Fruit fly (Drosophila melanogaster) whole organism, adult: ENCODE measurements around the gene CG43057.
A peak's percentile ranks its signal among the peaks of the same experiment; 100 is the strongest.

Source experiments
- CG11617 ChIP-seq: fragments of 200-800 bp; sonication (Bioruptor generic); optimal IDR thresholded peaks from 2 replicates; lab custom pipeline; 2017; ENCODE audit warnings: mild to moderate bottlenecking, missing biosample characterization, missing genetic modification reagents, missing genetic modification characterization
- CG12768 ChIP-seq: fragments of 200-800 bp; sonication (Bioruptor generic); optimal IDR thresholded peaks from 2 replicates; lab custom pipeline; 2017; ENCODE audit warnings: missing biosample characterization, missing genetic modification characterization, mild to moderate bottlenecking, moderate library complexity, missing genetic modification reagents
- CG14711 ChIP-seq: fragments of 200-800 bp; sonication (Bioruptor generic); optimal IDR thresholded peaks from 2 replicates; lab custom pipeline; 2018; ENCODE audit warnings: missing biosample characterization, mild to moderate bottlenecking, missing genetic modification characterization, moderate library complexity
- CG1620 ChIP-seq: fragments of 200-800 bp; sonication (Bioruptor generic); optimal IDR thresholded peaks from 2 replicates; lab custom pipeline; 2016; ENCODE audit warnings: missing biosample characterization, missing genetic modification characterization
- CG33017 ChIP-seq: fragments of 200-800 bp; sonication (Bioruptor generic); optimal IDR thresholded peaks from 2 replicates; lab custom pipeline; 2018; ENCODE audit warnings: missing biosample characterization, mild to moderate bottlenecking, missing genetic modification characterization, moderate library complexity
- CG5204 ChIP-seq: fragments of 200-800 bp; sonication (Bioruptor generic); optimal IDR thresholded peaks from 2 replicates; lab custom pipeline; 2016; ENCODE audit warnings: missing biosample characterization, missing genetic modification characterization
- CG7045 ChIP-seq: fragments of 200-800 bp; sonication (Bioruptor generic); optimal IDR thresholded peaks from 2 replicates; lab custom pipeline; 2017; ENCODE audit warnings: missing biosample characterization, mild to moderate bottlenecking, missing genetic modification characterization
- CG7101 ChIP-seq: fragments of 200-800 bp; sonication (Bioruptor generic); optimal IDR thresholded peaks from 2 replicates; lab custom pipeline; 2018; ENCODE audit warnings: missing biosample characterization, mild to moderate bottlenecking, missing genetic modification characterization, moderate library complexity
- Clk ChIP-seq: fragments of 200-800 bp; sonication (Bioruptor generic); optimal IDR thresholded peaks from 2 replicates; lab custom pipeline; 2017; ENCODE audit warnings: missing biosample characterization, missing genetic modification characterization
- Crg-1 ChIP-seq: fragments of 200-800 bp; sonication (Bioruptor generic); optimal IDR thresholded peaks from 2 replicates; lab custom pipeline; 2016; ENCODE audit warnings: missing biosample characterization, missing genetic modification characterization
- Hr96 ChIP-seq: fragments of 200-800 bp; sonication (Bioruptor generic); optimal IDR thresholded peaks from 2 replicates; lab custom pipeline; 2016; ENCODE audit warnings: missing biosample characterization, missing genetic modification characterization
- Mnt ChIP-seq: fragments of 200-800 bp; sonication (Bioruptor generic); optimal IDR thresholded peaks from 2 replicates; lab custom pipeline; 2016; ENCODE audit warnings: missing biosample characterization, mild to moderate bottlenecking, missing genetic modification characterization
- bab1 ChIP-seq: fragments of 200-800 bp; sonication (Bioruptor generic); optimal IDR thresholded peaks from 3 replicates; lab custom pipeline; 2019; ENCODE audit warnings: missing biosample characterization, mild to moderate bottlenecking, missing genetic modification characterization, moderate library complexity
- cic ChIP-seq: fragments of 200-800 bp; sonication (Bioruptor generic); optimal IDR thresholded peaks from 2 replicates; lab custom pipeline; 2017; ENCODE audit warnings: missing biosample characterization, mild to moderate bottlenecking, missing genetic modification characterization, moderate library complexity
- cnc ChIP-seq, 2 experiments: fragments of >200 bp; optimal IDR thresholded peaks; 2 replicates each; lab custom pipeline; 2017
- kay ChIP-seq: fragments of 200-800 bp; sonication (Bioruptor generic); peaks from one replicate; lab custom pipeline; 2016; ENCODE audit warnings: missing biosample characterization, missing genetic modification characterization, borderline replicate concordance
- ovo ChIP-seq: fragments of 200-800 bp; sonication (Bioruptor generic); optimal IDR thresholded peaks from 2 replicates; lab custom pipeline; 2016; ENCODE audit warnings: missing biosample characterization, missing genetic modification characterization
- pad ChIP-seq: fragments of 200-800 bp; sonication (Bioruptor generic); optimal IDR thresholded peaks from 3 replicates; lab custom pipeline; 2017; ENCODE audit warnings: missing biosample characterization, missing genetic modification characterization, mild to moderate bottlenecking, moderate library complexity, missing genetic modification reagents
- tj ChIP-seq: fragments of 200-800 bp; sonication (Bioruptor generic); optimal IDR thresholded peaks from 3 replicates; lab custom pipeline; 2017; ENCODE audit warnings: missing biosample characterization, mild to moderate bottlenecking, missing genetic modification characterization, moderate library complexity
- toe ChIP-seq: fragments of 200-800 bp; sonication (Bioruptor generic); optimal IDR thresholded peaks from 2 replicates; lab custom pipeline; 2016; ENCODE audit warnings: missing biosample characterization, missing genetic modification characterization

Gene CG43057

dm6 chr2L:8217917-8218316 lies 25.9 kb downstream of the CG43057 start, which contains the start of gene CG8292:
Gene CG8292, minus strand, starts transcription at chr2L:8218017.
- TF ChIP-seq Hr96 = no peak
- TF ChIP-seq tj (GFP tag; lab: Kevin White, UChicago) = no peak
- TF ChIP-seq Mnt (GFP tag; lab: Kevin White, UChicago) = no peak
- TF ChIP-seq CG12768 = no peak
- TF ChIP-seq cnc (optimal IDR thresholded peaks at IDR 0.05; lab: Kevin White, UChicago) = no peak
- no peak for TF ChIP-seq CG33017
- no peak for TF ChIP-seq cic (GFP tag; lab: Kevin White, UChicago)
- TF ChIP-seq CG14711 (tag; lab: Kevin White, UChicago) = no peak
- no peak for TF ChIP-seq CG7045 (GFP tag; lab: Kevin White, UChicago)
- TF ChIP-seq ovo (GFP tag; lab: Kevin White, UChicago) = no peak
- no peak for TF ChIP-seq toe (GFP tag; lab: Kevin White, UChicago)
- TF ChIP-seq bab1 (GFP tag; lab: Kevin White, UChicago) = no peak
- no peak for TF ChIP-seq CG7101 (tag; lab: Kevin White, UChicago)
- no peak for TF ChIP-seq CG1620
- no peak for TF ChIP-seq pad (GFP tag; lab: Kevin White, UChicago)

DNA sequence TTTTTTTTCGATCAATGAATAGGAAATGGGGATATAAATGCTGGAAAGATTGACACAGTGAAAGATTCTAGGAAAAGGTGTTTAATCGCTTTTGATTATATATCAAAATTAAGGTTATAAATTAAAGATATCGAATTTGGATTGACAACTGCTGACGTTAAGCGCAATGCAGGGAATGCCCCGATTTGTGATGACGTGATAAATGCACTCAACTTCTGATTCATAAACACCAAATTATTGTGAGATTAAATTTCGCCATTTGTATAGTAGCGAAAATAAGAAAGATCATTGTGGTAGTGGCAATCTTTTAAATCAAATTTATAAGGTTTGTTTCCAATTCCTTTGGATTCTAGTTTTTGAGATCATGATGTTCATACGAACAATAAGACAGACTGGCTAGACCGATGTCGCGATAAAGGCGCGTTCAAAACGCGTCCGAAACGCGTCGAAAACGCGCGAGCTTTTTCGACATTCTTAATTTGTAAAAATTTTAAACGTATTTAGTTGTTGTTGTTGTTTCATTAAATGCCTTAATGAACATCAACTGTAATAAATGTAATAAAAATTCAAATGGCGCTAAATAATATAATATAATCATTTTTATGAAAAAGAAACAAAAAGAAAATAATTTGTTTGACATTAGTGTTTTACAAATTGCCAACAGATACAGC lies 28.4 kb downstream of the CG43057 start, which contains the start of gene CG8349:
Gene CG8349, plus strand, starts transcription at position 657 of the 671 bp plus-strand sequence.
- TF ChIP-seq ovo (GFP tag; lab: Kevin White, UChicago) (no peak), kay (GFP tag; lab: Kevin White, UChicago) (peak; percentile 81)

DNA sequence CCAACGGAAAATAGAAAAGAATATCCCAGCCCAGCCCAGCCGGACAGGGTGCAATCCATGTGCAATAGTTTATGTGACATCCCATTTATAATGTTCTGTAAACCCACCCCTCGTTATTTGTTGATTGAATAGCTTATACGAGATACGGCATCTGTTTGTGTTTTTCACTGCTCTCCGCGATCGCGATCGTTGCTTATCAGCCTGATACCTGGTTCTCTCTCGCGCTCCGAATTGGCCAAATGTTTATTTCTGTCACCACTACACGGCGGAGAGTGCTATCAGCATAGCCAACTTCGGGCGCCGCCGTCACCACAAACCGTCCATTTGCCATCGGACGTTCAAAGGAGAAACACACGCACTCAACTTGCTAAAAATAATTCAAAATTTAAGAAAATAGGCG lies 29.8 kb downstream of the CG43057 start, which contains the start of gene CG8353:
Gene CG8353, plus strand, starts transcription at position 59 of the 400 bp plus-strand sequence.
- TF ChIP-seq Mnt (GFP tag; lab: Kevin White, UChicago) (peak; percentile 58), CG14711 (tag; lab: Kevin White, UChicago) (no peak), Hr96 (no peak), CG7101 (tag; lab: Kevin White, UChicago) (no peak), CG33017 (peak; percentile 32), bab1 (GFP tag; lab: Kevin White, UChicago) (no peak), cic (GFP tag; lab: Kevin White, UChicago) (peak; percentile 90), kay (GFP tag; lab: Kevin White, UChicago) (no peak), tj (GFP tag; lab: Kevin White, UChicago) (no peak), CG1620 (no peak), CG5204 (GFP tag; lab: Kevin White, UChicago) (no peak), ovo (GFP tag; lab: Kevin White, UChicago) (no peak), Crg-1 (GFP tag; lab: Kevin White, UChicago) (no peak), CG12768 (peak; percentile 63), pad (GFP tag; lab: Kevin White, UChicago) (no peak), CG11617 (GFP tag; lab: Kevin White, UChicago) (peak; percentile 50), CG7045 (GFP tag; lab: Kevin White, UChicago) (peak; percentile 8), Clk (GFP tag; lab: Kevin White, UChicago) (no peak), toe (GFP tag; lab: Kevin White, UChicago) (no peak), cnc (optimal IDR thresholded peaks at IDR 0.05; lab: Kevin White, UChicago) (no peak)

dm6 chr2L:8212666-8213270 lies 31.0 kb downstream of the CG43057 start, which contains the start of the genes CG8372 and CG8360:
Gene CG8372, minus strand, starts transcription at chr2L:8212902.
Gene CG8360, plus strand, starts transcription at chr2L:8212959.
- TF ChIP-seq CG7045 (GFP tag; lab: Kevin White, UChicago) = peak; percentile 99
- peak; percentile 99 for TF ChIP-seq CG12768
- peak; percentile 99 for TF ChIP-seq CG5204 (GFP tag; lab: Kevin White, UChicago)
- TF ChIP-seq bab1 (GFP tag; lab: Kevin White, UChicago) = peak; percentile 98
- TF ChIP-seq CG33017 = peak; percentile 99
- peak; percentile 96 for TF ChIP-seq cic (GFP tag; lab: Kevin White, UChicago)
- peak; percentile 96 for TF ChIP-seq CG14711 (tag; lab: Kevin White, UChicago)
- peak; percentile 98 for TF ChIP-seq Mnt (GFP tag; lab: Kevin White, UChicago)
- peak; percentile 99 for TF ChIP-seq CG7101 (tag; lab: Kevin White, UChicago)
- peak; percentile 99 for TF ChIP-seq CG1620
- peak; percentile 98 for TF ChIP-seq CG11617 (GFP tag; lab: Kevin White, UChicago)
- peak; percentile 98 for TF ChIP-seq ovo (GFP tag; lab: Kevin White, UChicago)
- peak; percentile 99 for TF ChIP-seq Crg-1 (GFP tag; lab: Kevin White, UChicago)
- TF ChIP-seq Clk (GFP tag; lab: Kevin White, UChicago) = peak; percentile 98
- peak; percentile 99 for TF ChIP-seq Hr96
- no peak for TF ChIP-seq cnc (optimal IDR thresholded peaks at IDR 0.05; lab: Kevin White, UChicago)
- peak; percentile 99 for TF ChIP-seq toe (GFP tag; lab: Kevin White, UChicago)
- TF ChIP-seq pad (GFP tag; lab: Kevin White, UChicago) = peak; percentile 92
- peak; percentile 95 for TF ChIP-seq kay (GFP tag; lab: Kevin White, UChicago)
- TF ChIP-seq tj (GFP tag; lab: Kevin White, UChicago) = peak; percentile 92

- TF ChIP-seq CG7045 (GFP tag; lab: Kevin White, UChicago) (peak; percentile 74), Hr96 (peak; percentile 75), CG14711 (tag; lab: Kevin White, UChicago) (peak; percentile 61), Crg-1 (GFP tag; lab: Kevin White, UChicago) (peak; percentile 91), pad (GFP tag; lab: Kevin White, UChicago) (peak; percentile 69), CG5204 (GFP tag; lab: Kevin White, UChicago) (peak; percentile 87), cnc (optimal IDR thresholded peaks at IDR 0.05; lab: Kevin White, UChicago) (no peak), CG1620 (peak; percentile 88), Mnt (GFP tag; lab: Kevin White, UChicago) (peak; percentile 76), Clk (GFP tag; lab: Kevin White, UChicago) (peak; percentile 42), cic (GFP tag; lab: Kevin White, UChicago) (peak; percentile 50), CG7101 (tag; lab: Kevin White, UChicago) (peak; percentile 83), ovo (GFP tag; lab: Kevin White, UChicago) (peak; percentile 55), kay (GFP tag; lab: Kevin White, UChicago) (peak; percentile 94), CG33017 (peak; percentile 72), bab1 (GFP tag; lab: Kevin White, UChicago) (peak; percentile 71), CG11617 (GFP tag; lab: Kevin White, UChicago) (peak; percentile 74), tj (GFP tag; lab: Kevin White, UChicago) (peak; percentile 69), CG12768 (peak; percentile 81), toe (GFP tag; lab: Kevin White, UChicago) (peak; percentile 87)
Observed at dm6 chr2L:8211070-8211469, 32.7 kb downstream of the CG43057 start, which contains the start of gene Ssb-c31a. Gene Ssb-c31a, plus strand, starts transcription at chr2L:8211347.
